Fruit fly (Drosophila melanogaster) whole organism, embryonic: ENCODE data around the gene Rack1.

ENCODE experiments used
- Abd-B ChIP-seq: fragments of 200-800 bp; sonication (Bioruptor generic); optimal IDR thresholded peaks from 2 replicates; lab custom pipeline; 2018; ENCODE audit warnings: missing biosample characterization, mild to moderate bottlenecking, missing genetic modification characterization, moderate library complexity
- CG1024 ChIP-seq: fragments of 200-800 bp; sonication (Bioruptor generic); IDR thresholded peaks from 2 replicates; pipeline ENCODE4 v1.3.6; 2022; ENCODE audit warnings: missing biosample characterization, missing genetic modification characterization
- CG10366 ChIP-seq: fragments of 200-800 bp; sonication (Bioruptor generic); IDR thresholded peaks from 2 replicates; pipeline ENCODE4 v1.3.6; 2022; ENCODE audit warnings: missing biosample characterization, missing genetic modification characterization
- CG11247 ChIP-seq: fragments of 200-800 bp; sonication (Bioruptor generic); IDR thresholded peaks from 2 replicates; pipeline ENCODE4 v1.3.6; 2022; ENCODE audit warnings: missing biosample characterization, missing genetic modification characterization
- CG11723 ChIP-seq: fragments of 200-800 bp; sonication (Bioruptor generic); optimal IDR thresholded peaks from 2 replicates; lab custom pipeline; 2017; ENCODE audit warnings: missing biosample characterization, mild to moderate bottlenecking, missing genetic modification characterization
- CG13296 ChIP-seq: fragments of 200-800 bp; sonication (Bioruptor generic); optimal IDR thresholded peaks from 3 replicates; lab custom pipeline; 2018; ENCODE audit warnings: missing biosample characterization, mild to moderate bottlenecking, missing genetic modification characterization
- CG13424 ChIP-seq: fragments of 200-800 bp; sonication (Bioruptor generic); optimal IDR thresholded peaks from 2 replicates; lab custom pipeline; 2019; ENCODE audit warnings: missing biosample characterization, mild to moderate bottlenecking, missing genetic modification characterization, moderate library complexity
- CG14014 ChIP-seq: fragments of 200-800 bp; sonication (Bioruptor generic); IDR thresholded peaks from 2 replicates; pipeline ENCODE4 v1.3.6; 2022; ENCODE audit warnings: missing biosample characterization, missing genetic modification characterization
- CG14441 ChIP-seq: fragments of 200-800 bp; sonication (Bioruptor generic); IDR thresholded peaks from 2 replicates; pipeline ENCODE4 v1.3.6; 2022; ENCODE audit warnings: missing biosample characterization, missing genetic modification characterization
- CG18262 ChIP-seq: fragments of 200-800 bp; optimal IDR thresholded peaks from 3 replicates; lab custom pipeline; 2019; ENCODE audit warnings: missing biosample characterization, mild to moderate bottlenecking, missing genetic modification characterization, moderate library complexity
- CG2678 ChIP-seq: fragments of 200-800 bp; sonication (Bioruptor generic); optimal IDR thresholded peaks from 3 replicates; lab custom pipeline; 2019; ENCODE audit warnings: missing biosample characterization, mild to moderate bottlenecking, missing genetic modification characterization, moderate library complexity
- CG30403 ChIP-seq: fragments of 200-800 bp; sonication (Bioruptor generic); optimal IDR thresholded peaks from 3 replicates; lab custom pipeline; 2016; ENCODE audit warnings: missing biosample characterization, missing genetic modification characterization
- CG31224 ChIP-seq: fragments of 200-800 bp; sonication (Bioruptor generic); IDR thresholded peaks from 2 replicates; pipeline ENCODE4 v1.3.6; 2022; ENCODE audit warnings: missing biosample characterization, missing genetic modification characterization
- CG3163 ChIP-seq: fragments of 200-800 bp; sonication (Bioruptor generic); optimal IDR thresholded peaks from 3 replicates; lab custom pipeline; 2016; ENCODE audit warnings: missing biosample characterization, missing genetic modification characterization
- CG33213 ChIP-seq: fragments of 200-800 bp; sonication (Bioruptor generic); optimal IDR thresholded peaks from 3 replicates; lab custom pipeline; 2016; ENCODE audit warnings: missing biosample characterization, missing genetic modification characterization
- CG3407 ChIP-seq: fragments of 200-800 bp; sonication (Bioruptor generic); optimal IDR thresholded peaks from 2 replicates; lab custom pipeline; 2018; ENCODE audit warnings: missing biosample characterization, mild to moderate bottlenecking, missing genetic modification characterization
- CG4730 ChIP-seq: fragments of 200-800 bp; sonication (Bioruptor generic); IDR thresholded peaks from 2 replicates; pipeline ENCODE4 v1.3.6; 2022; ENCODE audit warnings: missing biosample characterization, missing genetic modification characterization
- CG4854 ChIP-seq: fragments of 200-800 bp; sonication (Bioruptor generic); optimal IDR thresholded peaks from 2 replicates; lab custom pipeline; 2016; ENCODE audit warnings: missing biosample characterization, missing genetic modification characterization, inconsistent platforms
- CG6689 ChIP-seq: fragments of 200-800 bp; sonication (Bioruptor generic); IDR thresholded peaks from 2 replicates; pipeline ENCODE4 v1.3.6; 2022; ENCODE audit warnings: missing biosample characterization, missing genetic modification characterization
- CG6765 ChIP-seq: fragments of 200-800 bp; sonication (Bioruptor generic); optimal IDR thresholded peaks from 3 replicates; lab custom pipeline; 2017; ENCODE audit warnings: missing biosample characterization, mild to moderate bottlenecking, missing genetic modification characterization
- CG6813 ChIP-seq: fragments of 200-800 bp; sonication (Bioruptor generic); optimal IDR thresholded peaks from 2 replicates; lab custom pipeline; 2017; ENCODE audit warnings: missing biosample characterization, missing genetic modification characterization, mild to moderate bottlenecking, moderate library complexity, missing genetic modification reagents
- CG7556 ChIP-seq: fragments of 200-800 bp; sonication (Bioruptor generic); optimal IDR thresholded peaks from 2 replicates; lab custom pipeline; 2017; ENCODE audit warnings: missing biosample characterization, mild to moderate bottlenecking, missing genetic modification characterization
- CG7745 ChIP-seq: fragments of 200-800 bp; sonication (Bioruptor generic); optimal IDR thresholded peaks from 2 replicates; lab custom pipeline; 2018; ENCODE audit warnings: missing biosample characterization, mild to moderate bottlenecking, missing genetic modification characterization, moderate library complexity
- CG9817 ChIP-seq: fragments of 200-800 bp; sonication (Bioruptor generic); optimal IDR thresholded peaks from 2 replicates; lab custom pipeline; 2018; ENCODE audit warnings: missing biosample characterization, mild to moderate bottlenecking, missing genetic modification characterization, moderate library complexity
- Fer1 ChIP-seq: fragments of 200-800 bp; sonication (Bioruptor generic); optimal IDR thresholded peaks from 2 replicates; lab custom pipeline; 2017; ENCODE audit warnings: missing biosample characterization, mild to moderate bottlenecking, missing genetic modification characterization
- Fer3 ChIP-seq: fragments of 200-800 bp; sonication (Bioruptor generic); optimal IDR thresholded peaks from 2 replicates; lab custom pipeline; 2018; ENCODE audit warnings: missing biosample characterization, mild to moderate bottlenecking, missing genetic modification characterization, moderate library complexity
- GATAe ChIP-seq: fragments of 200-800 bp; sonication (Bioruptor generic); conservative IDR thresholded peaks from 2 replicates; pipeline ENCODE4 v1.3.6; 2022; ENCODE audit warnings: missing biosample characterization, missing genetic modification characterization
- Hmr ChIP-seq: fragments of 200-800 bp; sonication (Bioruptor generic); optimal IDR thresholded peaks from 3 replicates; lab custom pipeline; 2017; ENCODE audit warnings: mild to moderate bottlenecking, missing biosample characterization, missing genetic modification reagents, missing genetic modification characterization
- Hr3 ChIP-seq: fragments of 200-800 bp; sonication (Bioruptor generic); optimal IDR thresholded peaks from 3 replicates; lab custom pipeline; 2016; ENCODE audit warnings: missing biosample characterization, missing genetic modification characterization
- Hsf ChIP-seq: fragments of 200-800 bp; sonication (Bioruptor generic); optimal IDR thresholded peaks from 3 replicates; lab custom pipeline; 2016; ENCODE audit warnings: missing biosample characterization, missing genetic modification characterization
- Myb ChIP-seq: fragments of 200-800 bp; sonication (Bioruptor generic); optimal IDR thresholded peaks from 2 replicates; lab custom pipeline; 2016; ENCODE audit warnings: missing biosample characterization, missing genetic modification characterization
- Nf-YB ChIP-seq: fragments of 200-800 bp; sonication (Bioruptor generic); optimal IDR thresholded peaks from 3 replicates; lab custom pipeline; 2019; ENCODE audit warnings: missing biosample characterization, mild to moderate bottlenecking, missing genetic modification characterization, moderate library complexity
- ap ChIP-seq: fragments of 200-800 bp; sonication (Bioruptor generic); IDR thresholded peaks from 2 replicates; pipeline ENCODE4 v1.3.6; 2022; ENCODE audit warnings: missing biosample characterization, missing genetic modification characterization
- bab2 ChIP-seq: fragments of 200-800 bp; sonication (Bioruptor generic); optimal IDR thresholded peaks from 2 replicates; lab custom pipeline; 2016; ENCODE audit warnings: missing biosample characterization, missing genetic modification characterization
- cg ChIP-seq: fragments of 200-800 bp; sonication (Bioruptor generic); optimal IDR thresholded peaks from 3 replicates; lab custom pipeline; 2019; ENCODE audit warnings: missing biosample characterization, mild to moderate bottlenecking, missing genetic modification characterization, moderate library complexity
- crc ChIP-seq: fragments of 200-800 bp; sonication (Bioruptor generic); optimal IDR thresholded peaks from 2 replicates; lab custom pipeline; 2016; ENCODE audit warnings: missing biosample characterization, missing genetic modification characterization
- dmrt99B ChIP-seq: fragments of 200-800 bp; sonication (Bioruptor generic); optimal IDR thresholded peaks from 2 replicates; lab custom pipeline; 2018; ENCODE audit warnings: missing biosample characterization, mild to moderate bottlenecking, missing genetic modification characterization, moderate library complexity
- dpn ChIP-seq, 2 experiments: fragments of 200-800 bp; sonication (Bioruptor generic); optimal IDR thresholded peaks; 3 replicates each; lab custom pipeline; 2016; ENCODE audit warnings: missing biosample characterization in 2 of 2, missing genetic modification characterization in 2 of 2
- dysf ChIP-seq: fragments of 200-800 bp; sonication (Bioruptor generic); IDR thresholded peaks from 3 replicates; pipeline ENCODE4 v1.3.6; 2022; ENCODE audit warnings: missing biosample characterization, missing genetic modification characterization
- ham ChIP-seq: fragments of 200-800 bp; sonication (Bioruptor generic); IDR thresholded peaks from 2 replicates; pipeline ENCODE4 v1.3.6; 2022; ENCODE audit warnings: missing biosample characterization, missing genetic modification characterization
- hth ChIP-seq: fragments of >200 bp; optimal IDR thresholded peaks from 2 replicates; lab custom pipeline; 2017; ENCODE audit warnings: inconsistent platforms
- kni ChIP-seq: fragments of 200-800 bp; sonication (Bioruptor generic); optimal IDR thresholded peaks from 3 replicates; lab custom pipeline; 2017; ENCODE audit warnings: mild to moderate bottlenecking, missing biosample characterization, missing genetic modification reagents, missing genetic modification characterization
- knrl ChIP-seq: fragments of 200-800 bp; sonication (Bioruptor generic); IDR thresholded peaks from 3 replicates; pipeline ENCODE4 v1.3.6; 2022; ENCODE audit warnings: missing biosample characterization, missing genetic modification characterization; ENCODE audit not compliant: partially characterized antibody
- nmo ChIP-seq: fragments of 200-800 bp; sonication (Bioruptor generic); optimal IDR thresholded peaks from 2 replicates; lab custom pipeline; 2018; ENCODE audit warnings: missing biosample characterization, mild to moderate bottlenecking, missing genetic modification characterization, moderate library complexity
- pan ChIP-seq, 4 experiments: fragments of >200 bp in 3 of 4; fragments of 200-800 bp in 1 of 4; sonication (Bioruptor generic) in 1 of 4; optimal IDR thresholded peaks in 3 of 4; IDR thresholded peaks in 1 of 4; 2 replicates each; pipeline versions ENCODE4 v1.3.6 to Lab custom; 2017 to 2022; ENCODE audit warnings: missing biosample characterization in 2 of 4, missing genetic modification characterization in 2 of 4, mixed read lengths in 1 of 4
- pho ChIP-seq: fragments of 200-800 bp; sonication (Bioruptor generic); optimal IDR thresholded peaks from 2 replicates; lab custom pipeline; 2016; ENCODE audit warnings: missing biosample characterization, missing genetic modification characterization
- row ChIP-seq: fragments of 200-800 bp; sonication (Bioruptor generic); IDR thresholded peaks from 3 replicates; pipeline ENCODE4 v1.3.6; 2022; ENCODE audit warnings: missing biosample characterization, missing genetic modification characterization
- tio ChIP-seq: fragments of 200-800 bp; sonication (Bioruptor generic); optimal IDR thresholded peaks from 2 replicates; lab custom pipeline; 2017; ENCODE audit warnings: missing biosample characterization, missing genetic modification characterization, inconsistent platforms
- usp ChIP-seq: fragments of >200 bp; optimal IDR thresholded peaks from 2 replicates; lab custom pipeline; 2017; ENCODE audit warnings: missing biosample characterization, missing genetic modification characterization

The Rack1 gene

DNA sequence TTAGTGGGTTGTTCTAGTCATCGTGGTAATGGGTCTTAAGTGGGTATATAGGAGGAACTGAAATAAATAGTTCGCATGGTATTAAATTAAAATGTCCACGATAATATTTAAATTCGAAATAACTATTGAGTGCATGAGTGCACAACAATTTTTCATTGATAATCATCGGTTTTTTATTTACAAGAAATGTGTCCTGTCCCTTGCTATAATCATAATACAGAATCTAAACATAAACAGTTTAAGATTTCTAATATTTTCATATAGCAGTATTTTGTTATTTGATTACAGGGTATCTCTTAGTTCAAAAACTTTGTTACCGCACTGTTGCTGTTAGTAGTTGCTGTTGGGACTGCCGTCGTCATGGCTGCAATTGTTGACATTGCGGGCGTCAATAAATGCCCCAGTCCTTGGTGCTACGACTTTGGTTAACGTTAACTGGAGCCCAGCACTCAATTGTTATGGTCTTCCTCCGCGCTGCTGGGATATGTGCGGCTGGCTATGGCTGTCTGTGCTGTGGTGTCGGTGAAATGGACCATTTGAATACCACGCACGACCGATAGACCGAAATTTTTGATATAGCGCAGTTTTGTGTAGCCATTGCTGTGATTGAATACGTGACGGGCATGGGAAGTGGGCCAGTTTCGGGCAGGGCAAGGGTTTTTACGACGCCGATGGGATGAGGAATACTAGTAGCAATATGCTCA lies 44.9 kb upstream of the Rack1 start (continued):
- TF ChIP-seq CG11723 (GFP tag; lab: Kevin White, UChicago), result no peak
- no peak for TF ChIP-seq pan (optimal IDR thresholded peaks at IDR 0.05; lab: Kevin White, UChicago)
- TF ChIP-seq pan (GFP tag; optimal IDR thresholded peaks at IDR 0.05 in 1 of 2, IDR thresholded peaks at IDR 0.05 in 1 of 2), result peak in 1 of 2 experiments; percentile 30
- peak; percentile 69 for TF ChIP-seq Fer1
- TF ChIP-seq CG13296 (GFP tag; lab: Kevin White, UChicago), result peak; percentile 34
- TF ChIP-seq Hmr (GFP tag; lab: Kevin White, UChicago), result peak; percentile 78
- TF ChIP-seq CG4730, result peak; percentile 15; the same call in 1 of the 2 replicates
- TF ChIP-seq CG4854 (GFP tag; lab: Kevin White, UChicago), result no peak
- TF ChIP-seq CG18262 (tag; lab: Kevin White, UChicago), result peak; percentile 50
- no peak for TF ChIP-seq CG3407 (GFP tag; lab: Kevin White, UChicago)
- peak; percentile 43 for TF ChIP-seq bab2 (GFP tag; lab: Kevin White, UChicago)
- peak; percentile 72; the same call in 2 of the 3 replicates for TF ChIP-seq dysf (GFP tag; lab: Robert Waterston, UW)
- no peak for TF ChIP-seq hth (lab: Kevin White, UChicago)
- no peak for TF ChIP-seq knrl (GFP tag; lab: Robert Waterston, UW)
- TF ChIP-seq CG7556 (GFP tag; lab: Kevin White, UChicago), result peak; percentile 84
- peak; percentile 33 for TF ChIP-seq pho (GFP tag; lab: Kevin White, UChicago)
- peak; percentile 71 for TF ChIP-seq CG13424 (tag; lab: Kevin White, UChicago)
- TF ChIP-seq CG1024 (GFP tag; lab: Robert Waterston, UW), result no peak
- peak; percentile 51 for TF ChIP-seq nmo (GFP tag; lab: Kevin White, UChicago)
- peak; percentile 49 for TF ChIP-seq Fer3
- peak; percentile 25 for TF ChIP-seq Hsf (GFP tag; lab: Kevin White, UChicago)
- no peak for TF ChIP-seq CG7745 (tag; lab: Kevin White, UChicago)
- TF ChIP-seq usp (GFP tag; lab: Kevin White, UChicago), result no peak
- TF ChIP-seq Nf-YB (GFP tag; lab: Kevin White, UChicago), result peak; percentile 8
- peak; percentile 34 for TF ChIP-seq dpn (GFP tag; optimal IDR thresholded peaks at IDR 0.05; lab: Kevin White, UChicago)
- peak; percentile 69 for TF ChIP-seq CG14014
- no peak for TF ChIP-seq CG33213
- TF ChIP-seq row (GFP tag; lab: Robert Waterston, UW), result peak; percentile 59
- TF ChIP-seq CG6689, result 0 out of 2 replicates have a peak, but pooled peaks have one; percentile 6
- peak; percentile 39 for TF ChIP-seq Abd-B (GFP tag; lab: Kevin White, UChicago)
- TF ChIP-seq CG30403 (GFP tag; lab: Kevin White, UChicago), result peak; percentile 60
- peak; percentile 28 for TF ChIP-seq CG6813 (GFP tag; lab: Kevin White, UChicago)
- TF ChIP-seq CG31224 (GFP tag; lab: Robert Waterston, UW), result no peak
- TF ChIP-seq dmrt99B (tag; lab: Kevin White, UChicago), result peak; percentile 76
- TF ChIP-seq crc (GFP tag; lab: Kevin White, UChicago), result no peak
- TF ChIP-seq CG6765 (GFP tag; lab: Kevin White, UChicago), result peak; percentile 3
- peak; percentile 42 for TF ChIP-seq Hr3 (GFP tag; lab: Kevin White, UChicago)
- TF ChIP-seq ham (GFP tag; lab: Robert Waterston, UW), result no peak
- no peak for TF ChIP-seq ap (GFP tag; lab: Robert Waterston, UW)
- TF ChIP-seq tio, result peak; percentile 39
- 0 out of 2 replicates have a peak, but pooled peaks have one; percentile 10 for TF ChIP-seq CG14441
- TF ChIP-seq cg (GFP tag; lab: Kevin White, UChicago), result no peak
- peak; percentile 73 for TF ChIP-seq kni (GFP tag; lab: Kevin White, UChicago)
- peak; percentile 80 for TF ChIP-seq CG2678 (tag; lab: Kevin White, UChicago)
- no peak for TF ChIP-seq CG3163 (GFP tag; lab: Kevin White, UChicago)
- no peak for TF ChIP-seq CG11247 (GFP tag; lab: Robert Waterston, UW)
- TF ChIP-seq Myb (GFP tag; lab: Kevin White, UChicago), result no peak
- TF ChIP-seq CG10366 (GFP tag; lab: Robert Waterston, UW), result no peak
- TF ChIP-seq CG9817 (tag; lab: Kevin White, UChicago), result peak; percentile 18
- no peak for TF ChIP-seq GATAe
